Fruit fly (Drosophila melanogaster) whole organism, wandering third instar larva: ENCODE data around the gene Trf.

Experiments used
- Abd-B ChIP-seq: fragments of >200 bp; optimal IDR thresholded peaks from 2 replicates; lab custom pipeline; 2017; ENCODE audit warnings: missing biosample characterization, missing genetic modification characterization
- GATAd ChIP-seq: sonication (Bioruptor generic); optimal IDR thresholded peaks from 2 replicates; lab custom pipeline; 2016; ENCODE audit warnings: missing biosample characterization, missing genetic modification characterization
- Hr78 ChIP-seq: fragments of >200 bp; optimal IDR thresholded peaks from 2 replicates; lab custom pipeline; 2017; ENCODE audit warnings: missing biosample characterization, missing genetic modification characterization
- Hr83 ChIP-seq: fragments of 200-300 bp; sonication (Bioruptor generic); optimal IDR thresholded peaks from 2 replicates; lab custom pipeline; 2016; ENCODE audit warnings: missing biosample characterization, mild to moderate bottlenecking, missing genetic modification characterization, moderate library complexity; ENCODE audit not compliant: poor library complexity, severe bottlenecking
- Mio ChIP-seq: sonication (Bioruptor generic); optimal IDR thresholded peaks from 2 replicates; lab custom pipeline; 2016; ENCODE audit warnings: missing biosample characterization, missing genetic modification characterization
- Myc ChIP-seq: fragments of >200 bp; optimal IDR thresholded peaks from 2 replicates; lab custom pipeline; 2017
- N ChIP-seq: fragments of >200 bp; optimal IDR thresholded peaks from 2 replicates; lab custom pipeline; 2018; ENCODE audit warnings: missing biosample characterization, missing external identifiers, missing genetic modification characterization
- br ChIP-seq: fragments of 200-800 bp; sonication (Bioruptor generic); optimal IDR thresholded peaks from 2 replicates; lab custom pipeline; 2016; ENCODE audit warnings: missing biosample characterization, missing genetic modification characterization
- brk ChIP-seq: fragments of 200-800 bp; sonication (Bioruptor generic); optimal IDR thresholded peaks from 2 replicates; lab custom pipeline; 2016; ENCODE audit warnings: missing biosample characterization, mild to moderate bottlenecking, missing genetic modification characterization
- dl ChIP-seq, 2 experiments: fragments of 175-275, 200-275 bp in 1 of 2; fragments of 200-275 bp in 1 of 2; sonication (Bioruptor generic); optimal IDR thresholded peaks; lab custom pipeline; 2018; ENCODE audit warnings: mild to moderate bottlenecking in 2 of 2, missing biosample characterization in 2 of 2, missing genetic modification characterization in 2 of 2, moderate library complexity in 2 of 2; ENCODE audit not compliant: partially characterized antibody in 2 of 2, insufficient read depth in 1 of 2
- dsf ChIP-seq: sonication (Bioruptor generic); optimal IDR thresholded peaks from 2 replicates; lab custom pipeline; 2016; ENCODE audit warnings: missing biosample characterization, missing genetic modification characterization, borderline replicate concordance
- h ChIP-seq: fragments of 200-800 bp; sonication (Bioruptor generic); optimal IDR thresholded peaks from 3 replicates; lab custom pipeline; 2016; ENCODE audit warnings: missing biosample characterization, mild to moderate bottlenecking, missing genetic modification characterization
- pan ChIP-seq: fragments of >200 bp; optimal IDR thresholded peaks from 2 replicates; lab custom pipeline; 2017
- psq ChIP-seq: fragments of 200-800 bp; sonication (Bioruptor generic); optimal IDR thresholded peaks from 3 replicates; lab custom pipeline; 2017; ENCODE audit warnings: missing biosample characterization, mild to moderate bottlenecking, missing genetic modification characterization, moderate library complexity

- TF ChIP-seq h (GFP tag; lab: Kevin White, UChicago), result no peak
- TF ChIP-seq Myc (lab: Kevin White, UChicago), result no peak
- TF ChIP-seq Hr83, result no peak
- TF ChIP-seq pan (lab: Kevin White, UChicago), result no peak
- no peak for TF ChIP-seq GATAd
- TF ChIP-seq psq (GFP tag; lab: Kevin White, UChicago), result no peak
- no peak for TF ChIP-seq dl (GFP tag; optimal IDR thresholded peaks at IDR 0.05; lab: Kevin White, UChicago; ENCODE audit: insufficient read depth in 1 of 2, partially characterized antibody in 2 of 2)
- TF ChIP-seq Hr78 (GFP tag; lab: Kevin White, UChicago), result no peak
- no peak for TF ChIP-seq br (GFP tag; lab: Kevin White, UChicago)
- TF ChIP-seq dsf, result no peak
- no peak for TF ChIP-seq Mio (GFP tag; lab: Kevin White, UChicago)
- no peak for TF ChIP-seq Abd-B (GFP tag; lab: Kevin White, UChicago)
- no peak for TF ChIP-seq brk
- TF ChIP-seq N, result no peak
Measured at dm6 chr2L:8116632-8117193, 44.0 kb downstream of the Trf start.
